Worm (Caenorhabditis elegans): Measurements from ENCODE around the gene B0280.11.

The B0280.11 gene

ce11 chrIII:7184022-7184421 lies 45.9 kb upstream of the B0280.11 start, which contains the start of gene yju-2 (continued):
- TF ChIP-seq ceh-6 (GFP tag; optimal IDR thresholded peaks at IDR 0.05) (no peak), lim-6 (tag; optimal IDR thresholded peaks at IDR 0.05) (no peak), rnt-1 (tag; optimal IDR thresholded peaks at IDR 0.05) (no peak), ceh-2 (tag; optimal IDR thresholded peaks at IDR 0.05) (peak; percentile 51), C08G9.2 (tag; optimal IDR thresholded peaks at IDR 0.05) (peak; percentile 21), che-1 (tag; optimal IDR thresholded peaks at IDR 0.05) (no peak), dve-1 (tag; optimal IDR thresholded peaks at IDR 0.05) (no peak), K09A11.1 (tag; optimal IDR thresholded peaks at IDR 0.05; ENCODE audit: insufficient read depth) (no peak), ets-4 (tag; optimal IDR thresholded peaks at IDR 0.05) (peak; percentile 22), nhr-232 (tag; optimal IDR thresholded peaks at IDR 0.05) (no peak)

ce11 chrIII:7181822-7182221 lies 43.7 kb upstream of the B0280.11 start, which contains the start of gene epg-4:
epg-4 (plus strand) TSS chrIII:7182167.
- peak; percentile 73 for TF ChIP-seq ceh-31 (tag; optimal IDR thresholded peaks at IDR 0.05)
- TF ChIP-seq ref-2 (tag; optimal IDR thresholded peaks at IDR 0.05), result peak; percentile 32
- peak; percentile 11 for TF ChIP-seq ttx-3 (tag; optimal IDR thresholded peaks at IDR 0.05)
- peak; percentile 34 for TF ChIP-seq rnt-1 (tag; optimal IDR thresholded peaks at IDR 0.05)
- TF ChIP-seq C08G9.2 (tag; optimal IDR thresholded peaks at IDR 0.05), result no peak
- peak; percentile 22 for TF ChIP-seq tbx-2 (tag; optimal IDR thresholded peaks at IDR 0.05)
- no peak for TF ChIP-seq nfya-1 (tag; optimal IDR thresholded peaks at IDR 0.05)
- TF ChIP-seq unc-42 (tag; optimal IDR thresholded peaks at IDR 0.05), result peak; percentile 3
- TF ChIP-seq K09A11.1 (tag; optimal IDR thresholded peaks at IDR 0.05; ENCODE audit: insufficient read depth), result no peak
- TF ChIP-seq pqm-1 (tag; optimal IDR thresholded peaks at IDR 0.05), result no peak
- peak; percentile 91 for TF ChIP-seq hlh-30 (tag; optimal IDR thresholded peaks at IDR 0.05; ENCODE audit: insufficient read depth)
- peak; percentile 12 for TF ChIP-seq ceh-18 (tag; optimal IDR thresholded peaks at IDR 0.05)

DNA sequence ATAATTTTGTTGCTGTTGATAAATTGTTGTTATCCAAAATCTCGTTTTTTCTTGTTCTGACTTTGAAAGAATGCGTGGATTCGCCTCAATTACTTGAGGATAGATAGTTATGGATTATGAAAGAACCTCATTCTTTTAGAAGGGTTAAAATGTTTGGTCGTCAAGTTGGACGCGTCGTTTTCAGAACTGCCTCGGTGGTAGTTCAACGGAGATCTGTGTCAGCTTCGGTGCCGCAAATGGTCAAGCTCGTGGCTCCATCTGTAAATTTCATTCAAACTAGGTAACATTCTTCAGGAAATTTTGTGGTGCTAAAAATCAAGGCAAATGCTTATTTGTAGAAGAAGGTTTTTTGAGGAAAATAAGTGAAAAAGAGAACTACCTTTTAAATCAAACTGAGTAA lies 42.5 kb upstream of the B0280.11 start, which contains the start of gene ndab-2:
Gene ndab-2, plus strand, starts transcription at position 140 of the 400 bp plus-strand sequence.
- TF ChIP-seq hlh-13 (GFP tag; optimal IDR thresholded peaks at IDR 0.05) (no peak), ceh-48 (tag; optimal IDR thresholded peaks at IDR 0.05) (no peak), sdc-2 (tag; optimal IDR thresholded peaks at IDR 0.05) (no peak), pha-2 (tag; optimal IDR thresholded peaks at IDR 0.05) (no peak), F13H6.1 (tag; optimal IDR thresholded peaks at IDR 0.05) (no peak)

DNA sequence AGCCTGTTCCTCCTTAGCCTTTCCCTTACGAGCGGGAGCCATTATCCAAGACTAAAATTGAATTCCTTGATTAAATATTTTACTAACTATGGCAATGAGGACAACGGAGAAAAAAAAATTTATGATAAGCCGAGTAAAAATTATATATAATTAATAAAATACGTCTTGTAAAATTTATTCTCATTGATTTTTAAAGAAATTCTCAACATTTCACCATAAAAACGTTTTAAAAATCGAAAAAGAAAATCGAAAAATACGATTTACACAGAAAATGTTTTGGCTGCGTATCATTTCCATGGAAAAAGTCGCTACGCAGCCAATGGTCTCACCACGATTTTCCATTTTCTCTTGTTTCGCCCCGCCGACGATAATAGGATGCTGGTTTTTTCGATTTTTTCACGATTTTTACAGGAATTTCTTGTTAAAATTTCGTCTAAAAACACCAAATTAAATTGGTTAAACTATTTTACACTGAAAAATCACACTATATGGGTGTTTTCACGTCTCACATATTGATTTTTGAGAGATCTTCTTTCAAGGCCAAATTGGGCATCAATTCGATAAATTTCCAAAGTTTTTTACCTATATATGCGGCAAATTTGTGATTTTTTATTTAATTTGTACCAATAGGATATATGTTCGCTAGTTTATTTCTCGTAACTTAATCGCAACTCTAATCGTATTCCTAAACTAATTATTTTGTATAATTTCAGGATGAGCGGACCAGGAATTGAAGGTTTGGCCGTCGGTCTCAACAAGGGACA lies 41.6 kb upstream of the B0280.11 start, which contains the start of the genes rps-14 and rpl-36:
Gene rps-14, minus strand, starts transcription at position 51 of the 764 bp plus-strand sequence.
Gene rpl-36, plus strand, starts transcription at position 714 of the 764 bp plus-strand sequence.
- TF ChIP-seq ceh-18 (tag; optimal IDR thresholded peaks at IDR 0.05) (peak; percentile 27), lin-11 (tag; optimal IDR thresholded peaks at IDR 0.05) (no peak), unc-86 (tag; optimal IDR thresholded peaks at IDR 0.05) (peak; percentile 26), pha-2 (tag; optimal IDR thresholded peaks at IDR 0.05) (no peak), che-1 (tag; optimal IDR thresholded peaks at IDR 0.05) (no peak), nhr-232 (tag; optimal IDR thresholded peaks at IDR 0.05) (no peak), ztf-16 (tag; optimal IDR thresholded peaks at IDR 0.05) (no peak), pqm-1 (tag; optimal IDR thresholded peaks at IDR 0.05) (no peak), elt-4 (tag; optimal IDR thresholded peaks at IDR 0.05) (no peak), ceh-24 (tag; optimal IDR thresholded peaks at IDR 0.05) (no peak), ceh-30 (tag; optimal IDR thresholded peaks at IDR 0.05) (peak; percentile 14), tbx-2 (tag; optimal IDR thresholded peaks at IDR 0.05) (peak; percentile 18), nfya-1 (tag; optimal IDR thresholded peaks at IDR 0.05) (peak; percentile 87), unc-42 (tag; optimal IDR thresholded peaks at IDR 0.05) (peak; percentile 64), ceh-31 (tag; optimal IDR thresholded peaks at IDR 0.05) (peak; percentile 46), fkh-10 (GFP tag; optimal IDR thresholded peaks at IDR 0.05) (no peak), F13H6.1 (tag; optimal IDR thresholded peaks at IDR 0.05) (no peak), ceh-34 (tag; optimal IDR thresholded peaks at IDR 0.05) (peak; percentile 13), syd-9 (tag; optimal IDR thresholded peaks at IDR 0.05) (no peak), sox-2 (GFP tag; IDR thresholded peaks at IDR 0.05) (0 out of 2 replicates have a peak, but pooled peaks have one; percentile 33), ceh-6 (GFP tag; optimal IDR thresholded peaks at IDR 0.05) (no peak), hlh-6 (tag; optimal IDR thresholded peaks at IDR 0.05) (no peak), sox-4 (tag; optimal IDR thresholded peaks at IDR 0.05) (no peak), pag-3 (tag; optimal IDR thresholded peaks at IDR 0.05; ENCODE audit: borderline replicate concordance) (no peak), ref-2 (tag; optimal IDR thresholded peaks at IDR 0.05) (peak; percentile 2), pax-1 (tag; optimal IDR thresholded peaks at IDR 0.05) (peak; percentile 81), ceh-19 (GFP tag; optimal IDR thresholded peaks at IDR 0.05) (no peak), hlh-8 (tag; optimal IDR thresholded peaks at IDR 0.05) (no peak), ceh-45 (GFP tag; IDR thresholded peaks at IDR 0.05) (no peak), ets-4 (tag; optimal IDR thresholded peaks at IDR 0.05) (no peak), C38D4.7 (GFP tag; optimal IDR thresholded peaks at IDR 0.05) (no peak), zip-5 (tag; optimal IDR thresholded peaks at IDR 0.05) (no peak)

Measured in whole organism, late embryonic.